Worm (Caenorhabditis elegans): ENCODE results near the gene F19H6.4.
A peak's percentile ranks its signal among the peaks of the same experiment; 100 is the strongest.

The F19H6.4 gene

DNA sequence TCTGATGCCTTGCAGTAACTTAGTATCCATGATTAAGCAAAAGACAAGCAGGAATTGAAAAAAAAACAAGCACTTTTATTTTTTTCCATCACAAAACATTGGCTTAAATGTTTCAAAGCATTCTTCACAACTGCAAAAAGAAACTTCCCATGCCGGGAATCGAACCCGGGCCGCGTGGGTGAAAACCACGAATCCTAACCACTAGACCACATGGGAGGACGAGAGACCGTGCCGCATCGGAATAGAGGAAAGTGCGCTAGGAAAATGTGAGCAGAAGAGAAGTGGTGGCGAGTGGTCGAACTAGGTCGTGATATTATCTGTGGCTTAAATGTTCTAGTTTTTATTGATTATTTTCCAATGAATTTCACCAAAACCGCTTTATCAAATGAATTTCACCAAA is 2.0 kb downstream of the F19H6.4 start (continued):
- TF ChIP-seq jun-1 (tag; optimal IDR thresholded peaks at IDR 0.05) (no peak), nhr-76 (tag; optimal IDR thresholded peaks at IDR 0.05) (no peak), unc-62 (GFP tag; optimal IDR thresholded peaks at IDR 0.05 in 1 of 2) (no peak), unc-62 (tag; optimal IDR thresholded peaks at IDR 0.05) (no peak), nhr-41 (GFP tag; IDR thresholded peaks at IDR 0.05) (peak; percentile 82; the same call in 1 of the 2 replicates), lin-38 (GFP tag; IDR thresholded peaks at IDR 0.05) (no peak), snpc-1.2 (GFP tag; IDR thresholded peaks at IDR 0.05) (peak; percentile 84), pha-4 (GFP tag; IDR thresholded peaks at IDR 0.05) (no peak), pha-4 (tag; optimal IDR thresholded peaks at IDR 0.05) (no peak), php-3 (GFP tag; IDR thresholded peaks at IDR 0.05) (peak; percentile 65; the same call in 1 of the 2 replicates), sdz-12 (GFP tag; optimal IDR thresholded peaks at IDR 0.05) (no peak), ama-1 (optimal IDR thresholded peaks at IDR 0.05) (no peak), daf-12 (tag; optimal IDR thresholded peaks at IDR 0.05) (no peak), madf-5 (GFP tag; IDR thresholded peaks at IDR 0.05) (no peak), set-16 (GFP tag; IDR thresholded peaks at IDR 0.05) (no peak), dmd-8 (GFP tag; IDR thresholded peaks at IDR 0.05) (peak; percentile 64; the same call in 1 of the 2 replicates), lin-39 (tag; optimal IDR thresholded peaks at IDR 0.05) (no peak), mdt-29 (GFP tag; IDR thresholded peaks at IDR 0.05) (no peak), F37D6.2 (tag; optimal IDR thresholded peaks at IDR 0.05) (no peak), ZK546.5 (tag; optimal IDR thresholded peaks at IDR 0.05) (no peak), unc-39 (tag; optimal IDR thresholded peaks at IDR 0.05) (no peak), Y5F2A.4 (GFP tag; optimal IDR thresholded peaks at IDR 0.05) (no peak)

DNA sequence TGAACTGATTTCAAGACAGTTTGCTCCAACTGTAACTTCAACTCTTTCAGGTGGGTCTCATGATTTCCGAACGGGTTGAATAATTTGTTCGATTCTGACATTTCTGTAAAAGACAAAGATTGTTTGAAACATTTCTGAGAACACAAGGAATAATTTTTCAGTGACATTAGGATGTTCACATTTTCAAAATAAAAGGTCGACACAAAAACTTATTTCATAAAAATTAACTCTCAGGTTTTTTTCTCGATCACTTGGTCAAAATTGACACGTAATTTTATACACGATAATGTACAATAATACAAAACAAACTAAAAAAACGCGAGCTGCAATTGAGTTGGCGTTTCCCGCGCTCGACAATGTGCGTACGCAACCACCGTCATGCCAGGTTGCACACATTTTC is 5.8 kb downstream of the F19H6.4 start, which contains the start of gene rif-1.2:
Gene rif-1.2, minus strand, starts transcription at position 101 of the 400 bp plus-strand sequence.
- no peak for TF ChIP-seq zag-1 (tag; optimal IDR thresholded peaks at IDR 0.05)
- no peak for TF ChIP-seq zfp-2 (tag; optimal IDR thresholded peaks at IDR 0.05)
- TF ChIP-seq sdz-12 (GFP tag; optimal IDR thresholded peaks at IDR 0.05): no peak
- no peak for TF ChIP-seq lim-7 (GFP tag; IDR thresholded peaks at IDR 0.05)
- TF ChIP-seq Y5F2A.4 (GFP tag; optimal IDR thresholded peaks at IDR 0.05): no peak
- no peak for TF ChIP-seq unc-62 (GFP tag; optimal IDR thresholded peaks at IDR 0.05 in 1 of 2)
- TF ChIP-seq unc-62 (tag; optimal IDR thresholded peaks at IDR 0.05): no peak
- no peak for TF ChIP-seq spr-1 (tag; optimal IDR thresholded peaks at IDR 0.05)
- no peak for TF ChIP-seq R02D3.7 (tag; optimal IDR thresholded peaks at IDR 0.05)
- TF ChIP-seq nhr-42 (GFP tag; IDR thresholded peaks at IDR 0.05): no peak
- no peak for TF ChIP-seq dpl-1 (GFP tag; optimal IDR thresholded peaks at IDR 0.05)
- no peak for TF ChIP-seq ces-1 (GFP tag; optimal IDR thresholded peaks at IDR 0.05)
- no peak for TF ChIP-seq hlh-11 (tag; optimal IDR thresholded peaks at IDR 0.05)
- TF ChIP-seq lin-38 (GFP tag; IDR thresholded peaks at IDR 0.05): no peak
- TF ChIP-seq php-3 (GFP tag; IDR thresholded peaks at IDR 0.05): no peak
- no peak for TF ChIP-seq madf-9 (GFP tag; conservative IDR thresholded peaks at IDR 0.05)
- no peak for TF ChIP-seq ztf-11 (tag; optimal IDR thresholded peaks at IDR 0.05)
- no peak for TF ChIP-seq nhr-102 (tag; optimal IDR thresholded peaks at IDR 0.05)
- TF ChIP-seq Y75B8A.6 (GFP tag; IDR thresholded peaks at IDR 0.05): no peak

DNA sequence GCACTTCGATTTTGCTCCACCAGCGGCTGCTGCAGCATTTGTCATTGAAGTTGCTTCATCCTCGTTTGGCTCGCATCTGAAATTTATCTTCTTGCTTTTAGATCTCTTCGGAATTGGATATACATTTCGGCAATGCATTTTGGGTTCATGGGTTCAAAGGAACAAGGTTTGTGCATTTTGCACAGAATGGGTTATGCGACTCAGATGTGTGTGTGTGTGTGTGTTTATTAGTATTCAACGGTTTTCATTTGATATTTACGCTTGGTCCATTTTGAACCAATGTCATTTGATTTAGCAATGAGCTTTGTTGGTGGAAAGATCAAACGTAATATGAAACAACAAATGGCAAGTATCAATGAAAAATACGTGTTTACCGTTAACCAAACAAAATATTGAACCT is 10.3 kb downstream of the F19H6.4 start:
- TF ChIP-seq unc-62 (GFP tag; optimal IDR thresholded peaks at IDR 0.05 in 1 of 2) (peak in 1 of 2 experiments; percentile 90), unc-62 (tag; optimal IDR thresholded peaks at IDR 0.05) (no peak), egl-43 (GFP tag; IDR thresholded peaks at IDR 0.05) (no peak)

- TF ChIP-seq zfp-3 (GFP tag; conservative IDR thresholded peaks at IDR 0.05) (no peak), saeg-2 (GFP tag; IDR thresholded peaks at IDR 0.05) (no peak), php-3 (GFP tag; IDR thresholded peaks at IDR 0.05) (no peak), unc-62 (GFP tag; optimal IDR thresholded peaks at IDR 0.05 in 1 of 2) (peak in 1 of 2 experiments; percentile 78), unc-62 (tag; optimal IDR thresholded peaks at IDR 0.05) (no peak)
Observed at ce11 chrX:12378293-12378692, 12.8 kb downstream of the F19H6.4 start, which contains the start of gene glb-13. Gene glb-13 (minus strand): TSS chrX:12378393.
